Worm (Caenorhabditis elegans) whole organism, late embryonic: ENCODE results near the gene C05C10.8.

ENCODE experiments used
- C38D4.7 ChIP-seq: fragments of 200-800 bp; sonication (Bioruptor generic); optimal IDR thresholded peaks from 2 replicates; lab custom pipeline; 2018; ENCODE audit warnings: mild to moderate bottlenecking, missing genetic modification characterization, moderate library complexity, missing compliant biosample characterization
- F13H6.1 ChIP-seq: sonication (generic microtip); optimal IDR thresholded peaks from 2 replicates; lab custom pipeline; 2016; ENCODE audit warnings: missing genetic modification characterization, missing compliant biosample characterization
- K09A11.1 ChIP-seq: sonication (generic microtip); optimal IDR thresholded peaks from 2 replicates; lab custom pipeline; 2017; ENCODE audit warnings: antibody characterized with exemption, mild to moderate bottlenecking, missing genetic modification characterization, missing compliant biosample characterization; ENCODE audit not compliant: insufficient read depth
- Y22D7AL.16 ChIP-seq: sonication (generic microtip); optimal IDR thresholded peaks from 2 replicates; lab custom pipeline; 2016; ENCODE audit warnings: missing genetic modification characterization, missing compliant biosample characterization
- ahr-1 ChIP-seq: sonication (generic microtip); optimal IDR thresholded peaks from 2 replicates; lab custom pipeline; 2016; ENCODE audit warnings: missing genetic modification characterization, missing compliant biosample characterization
- ama-1 ChIP-seq: fragments of 150-350 bp; optimal IDR thresholded peaks from 2 replicates; lab custom pipeline; 2014
- ceh-18 ChIP-seq: sonication (generic microtip); optimal IDR thresholded peaks from 2 replicates; lab custom pipeline; 2016; ENCODE audit warnings: missing genetic modification characterization, missing compliant biosample characterization
- ceh-19 ChIP-seq: fragments of 200-800 bp; sonication (Bioruptor generic); optimal IDR thresholded peaks from 2 replicates; lab custom pipeline; 2018; ENCODE audit warnings: mild to moderate bottlenecking, missing genetic modification characterization, missing compliant biosample characterization
- ceh-2 ChIP-seq: sonication (generic microtip); optimal IDR thresholded peaks from 2 replicates; lab custom pipeline; 2016; ENCODE audit warnings: missing genotype, missing genetic modification characterization, missing compliant biosample characterization
- ceh-22 ChIP-seq: sonication (generic microtip); optimal IDR thresholded peaks from 2 replicates; lab custom pipeline; 2017; ENCODE audit warnings: missing biosample characterization, missing genetic modification characterization
- ceh-24 ChIP-seq: sonication (generic microtip); optimal IDR thresholded peaks from 2 replicates; lab custom pipeline; 2016; ENCODE audit warnings: mild to moderate bottlenecking, missing genetic modification characterization, missing compliant biosample characterization
- ceh-31 ChIP-seq: sonication (generic microtip); optimal IDR thresholded peaks from 2 replicates; lab custom pipeline; 2016; ENCODE audit warnings: missing genetic modification characterization, missing compliant biosample characterization
- ceh-34 ChIP-seq: sonication (generic microtip); optimal IDR thresholded peaks from 2 replicates; lab custom pipeline; 2016; ENCODE audit warnings: mild to moderate bottlenecking, missing genetic modification characterization, missing compliant biosample characterization
- ceh-45 ChIP-seq: fragments of 200-800 bp; sonication (Bioruptor generic); IDR thresholded peaks from 2 replicates; pipeline ENCODE4 v1.3.6; 2022; ENCODE audit warnings: missing genetic modification reagents, missing genetic modification characterization, missing compliant biosample characterization
- ceh-9 ChIP-seq: sonication (generic microtip); optimal IDR thresholded peaks from 2 replicates; lab custom pipeline; 2016; ENCODE audit warnings: mild to moderate bottlenecking, missing genetic modification characterization, inconsistent platforms, missing compliant biosample characterization
- che-1 ChIP-seq: sonication (generic microtip); optimal IDR thresholded peaks from 2 replicates; lab custom pipeline; 2016; ENCODE audit warnings: mild to moderate bottlenecking, missing genetic modification characterization, missing compliant biosample characterization
- dmd-4 ChIP-seq: sonication (generic microtip); optimal IDR thresholded peaks from 2 replicates; lab custom pipeline; 2016; ENCODE audit warnings: borderline replicate concordance, missing genetic modification characterization, missing compliant biosample characterization
- dve-1 ChIP-seq: sonication (generic microtip); optimal IDR thresholded peaks from 2 replicates; lab custom pipeline; 2017; ENCODE audit warnings: antibody characterized with exemption, mild to moderate bottlenecking, missing genetic modification characterization, missing compliant biosample characterization
- elt-2 ChIP-seq: sonication (generic microtip); optimal IDR thresholded peaks from 2 replicates; lab custom pipeline; 2016; ENCODE audit warnings: missing genetic modification reagents, missing genetic modification characterization, missing compliant biosample characterization
- elt-4 ChIP-seq: sonication (generic microtip); optimal IDR thresholded peaks from 2 replicates; lab custom pipeline; 2016; ENCODE audit warnings: missing genetic modification characterization, missing compliant biosample characterization
- ets-4 ChIP-seq: sonication (generic microtip); optimal IDR thresholded peaks from 2 replicates; lab custom pipeline; 2016; ENCODE audit warnings: missing genetic modification characterization, missing compliant biosample characterization
- eyg-1 ChIP-seq: sonication (generic microtip); optimal IDR thresholded peaks from 2 replicates; lab custom pipeline; 2016; ENCODE audit warnings: missing genotype, missing genetic modification characterization, missing compliant biosample characterization
- fkh-10 ChIP-seq: fragments of 150-350 bp; optimal IDR thresholded peaks from 2 replicates; lab custom pipeline; 2014; ENCODE audit warnings: missing biosample characterization, missing genetic modification reagents, missing genetic modification characterization
- gmeb-2 ChIP-seq: sonication (generic microtip); optimal IDR thresholded peaks from 2 replicates; lab custom pipeline; 2016; ENCODE audit warnings: missing genetic modification characterization, inconsistent platforms, missing compliant biosample characterization
- hlh-15 ChIP-seq: sonication (generic microtip); optimal IDR thresholded peaks from 2 replicates; lab custom pipeline; 2016; ENCODE audit warnings: missing genetic modification characterization, missing compliant biosample characterization
- hlh-30 ChIP-seq: sonication (generic microtip); optimal IDR thresholded peaks from 2 replicates; lab custom pipeline; 2017; ENCODE audit warnings: antibody characterized with exemption, missing genetic modification characterization, missing compliant biosample characterization; ENCODE audit not compliant: insufficient read depth
- hlh-6 ChIP-seq: sonication (generic microtip); optimal IDR thresholded peaks from 2 replicates; lab custom pipeline; 2016; ENCODE audit warnings: missing genotype, missing genetic modification characterization, missing compliant biosample characterization
- lim-6 ChIP-seq: sonication (generic microtip); optimal IDR thresholded peaks from 2 replicates; lab custom pipeline; 2016; ENCODE audit warnings: missing genetic modification characterization, missing compliant biosample characterization
- mec-3 ChIP-seq: sonication (generic microtip); optimal IDR thresholded peaks from 2 replicates; lab custom pipeline; 2016; ENCODE audit warnings: borderline replicate concordance, missing genetic modification characterization, missing compliant biosample characterization
- nfya-1 ChIP-seq: sonication (generic microtip); optimal IDR thresholded peaks from 2 replicates; lab custom pipeline; 2017; ENCODE audit warnings: missing genetic modification characterization, mild to moderate bottlenecking, missing compliant biosample characterization, antibody characterized with exemption, moderate library complexity
- nhr-232 ChIP-seq: sonication (generic microtip); optimal IDR thresholded peaks from 2 replicates; lab custom pipeline; 2016; ENCODE audit warnings: missing genetic modification characterization, missing compliant biosample characterization
- npax-4 ChIP-seq: sonication (generic microtip); optimal IDR thresholded peaks from 2 replicates; lab custom pipeline; 2016; ENCODE audit warnings: missing genetic modification characterization, missing compliant biosample characterization
- odd-2 ChIP-seq: sonication (generic microtip); optimal IDR thresholded peaks from 2 replicates; lab custom pipeline; 2017; ENCODE audit warnings: antibody characterized with exemption, mild to moderate bottlenecking, missing genetic modification characterization, missing compliant biosample characterization
- pat-9 ChIP-seq: fragments of 200-800 bp; sonication (Bioruptor generic); optimal IDR thresholded peaks from 2 replicates; lab custom pipeline; 2018; ENCODE audit warnings: mild to moderate bottlenecking, missing genetic modification characterization, moderate library complexity, missing compliant biosample characterization
- pha-2 ChIP-seq: sonication (generic microtip); optimal IDR thresholded peaks from 2 replicates; lab custom pipeline; 2017; ENCODE audit warnings: mild to moderate bottlenecking, missing genetic modification characterization, missing compliant biosample characterization
- pha-4 ChIP-seq: fragments of 150-350 bp; optimal IDR thresholded peaks from 2 replicates; lab custom pipeline; 2018; ENCODE audit warnings: missing biosample characterization, missing genetic modification reagents, missing genetic modification characterization
- ref-2 ChIP-seq: sonication (generic microtip); optimal IDR thresholded peaks from 2 replicates; lab custom pipeline; 2016; ENCODE audit warnings: missing genetic modification characterization, missing compliant biosample characterization
- sdc-2 ChIP-seq: sonication (generic microtip); optimal IDR thresholded peaks from 2 replicates; lab custom pipeline; 2016; ENCODE audit warnings: missing genotype, missing genetic modification characterization, missing compliant biosample characterization
- syd-9 ChIP-seq: sonication (generic microtip); optimal IDR thresholded peaks from 2 replicates; lab custom pipeline; 2016; ENCODE audit warnings: mild to moderate bottlenecking, missing genetic modification characterization, moderate library complexity, missing compliant biosample characterization
- tbx-2 ChIP-seq: sonication (generic microtip); optimal IDR thresholded peaks from 2 replicates; lab custom pipeline; 2016; ENCODE audit warnings: missing genetic modification characterization, missing compliant biosample characterization
- ttx-3 ChIP-seq: sonication (generic microtip); optimal IDR thresholded peaks from 2 replicates; lab custom pipeline; 2016; ENCODE audit warnings: missing genetic modification reagents, missing genetic modification characterization, missing compliant biosample characterization
- unc-42 ChIP-seq: sonication (generic microtip); optimal IDR thresholded peaks from 2 replicates; lab custom pipeline; 2016; ENCODE audit warnings: missing genotype, missing genetic modification characterization, missing compliant biosample characterization
- unc-55 ChIP-seq: sonication (generic microtip); optimal IDR thresholded peaks from 2 replicates; lab custom pipeline; 2017; ENCODE audit warnings: missing biosample characterization, missing genetic modification reagents, missing genetic modification characterization
- unc-86 ChIP-seq: sonication (generic microtip); optimal IDR thresholded peaks from 2 replicates; lab custom pipeline; 2016; ENCODE audit warnings: missing genetic modification characterization, missing compliant biosample characterization
- ztf-16 ChIP-seq: sonication (generic microtip); optimal IDR thresholded peaks from 2 replicates; lab custom pipeline; 2017; ENCODE audit warnings: missing genetic modification characterization, missing compliant biosample characterization

The C05C10.8 gene

ce11 chrII:9880826-9881225, 37.0 kb downstream of the C05C10.8 start, which contains the start of gene C08H9.15:
Gene C08H9.15, plus strand, starts transcription at chrII:9881193.
- TF ChIP-seq ceh-31 (tag; lab: Kevin White, UChicago) (no peak), dve-1 (tag; lab: Kevin White, UChicago) (no peak), ets-4 (tag; lab: Kevin White, UChicago) (no peak), syd-9 (tag; lab: Kevin White, UChicago) (no peak), nhr-232 (tag; lab: Kevin White, UChicago) (no peak), unc-55 (GFP tag; lab: Kevin White, UChicago) (no peak), Y22D7AL.16 (tag; lab: Kevin White, UChicago) (no peak), unc-86 (tag; lab: Kevin White, UChicago) (no peak), ceh-9 (tag; lab: Kevin White, UChicago) (no peak), ceh-19 (no peak), K09A11.1 (tag; lab: Kevin White, UChicago) (no peak), pat-9 (tag; lab: Kevin White, UChicago) (no peak), nfya-1 (tag; lab: Kevin White, UChicago) (no peak), elt-4 (tag; lab: Kevin White, UChicago) (no peak), dmd-4 (tag; lab: Kevin White, UChicago) (no peak), ceh-24 (no peak)

ce11 chrII:9879815-9880214, 38.0 kb downstream of the C05C10.8 start:
- no peak for TF ChIP-seq F13H6.1 (tag; lab: Kevin White, UChicago)
- no peak for TF ChIP-seq ref-2
- TF ChIP-seq ahr-1 (tag; lab: Kevin White, UChicago) = no peak
- TF ChIP-seq ceh-9 (tag; lab: Kevin White, UChicago) = no peak
- no peak for TF ChIP-seq ceh-22 (tag; lab: Kevin White, UChicago)
- TF ChIP-seq npax-4 (tag; lab: Kevin White, UChicago) = no peak
- TF ChIP-seq elt-2 = no peak
- TF ChIP-seq hlh-30 (tag; lab: Kevin White, UChicago) = no peak
- TF ChIP-seq sdc-2 = no peak
- TF ChIP-seq hlh-6 = no peak
- no peak for TF ChIP-seq lim-6 (tag; lab: Kevin White, UChicago)
- no peak for TF ChIP-seq ceh-45 (GFP tag; lab: Robert Waterston, UW)
- TF ChIP-seq pha-4 (tag; lab: Kevin White, UChicago) = no peak
- no peak for TF ChIP-seq odd-2 (tag; lab: Kevin White, UChicago)
- TF ChIP-seq C38D4.7 (GFP tag; lab: Kevin White, UChicago) = no peak
- TF ChIP-seq, all 69 proteins: peak for 0

ce11 chrII:9874508-9875229, 43.1 kb downstream of the C05C10.8 start, which contains the start of the genes chil-2 and ctsa-3.2:
Gene chil-2, minus strand, starts transcription at chrII:9874608.
Gene ctsa-3.2, plus strand, starts transcription at chrII:9875179.
- TF ChIP-seq ceh-22 (tag; lab: Kevin White, UChicago) = no peak
- TF ChIP-seq ztf-16 (tag; lab: Kevin White, UChicago) = no peak
- TF ChIP-seq ceh-34 = no peak
- no peak for TF ChIP-seq ceh-31 (tag; lab: Kevin White, UChicago)
- TF ChIP-seq K09A11.1 (tag; lab: Kevin White, UChicago) = no peak
- no peak for TF ChIP-seq ceh-2 (tag; lab: Kevin White, UChicago)
- no peak for TF ChIP-seq ceh-24
- no peak for TF ChIP-seq pha-2 (tag; lab: Kevin White, UChicago)
- TF ChIP-seq odd-2 (tag; lab: Kevin White, UChicago) = no peak

- TF ChIP-seq elt-2 (no peak), tbx-2 (no peak), ets-4 (tag; lab: Kevin White, UChicago) (no peak), ama-1 (lab: Kevin White, UChicago) (no peak), hlh-6 (no peak), ceh-18 (tag; lab: Kevin White, UChicago) (no peak), eyg-1 (no peak), C38D4.7 (GFP tag; lab: Kevin White, UChicago) (no peak), ref-2 (no peak), K09A11.1 (tag; lab: Kevin White, UChicago) (no peak), hlh-15 (tag; lab: Kevin White, UChicago) (no peak), mec-3 (no peak), fkh-10 (GFP tag; lab: Kevin White, UChicago) (no peak), che-1 (no peak), ttx-3 (tag; lab: Kevin White, UChicago) (no peak), gmeb-2 (tag; lab: Kevin White, UChicago) (no peak), pha-2 (tag; lab: Kevin White, UChicago) (no peak), unc-42 (no peak)
Measured at ce11 chrII:9872961-9873360, 44.8 kb downstream of the C05C10.8 start, which contains the start of gene chil-8. Gene chil-8, minus strand, starts transcription at chrII:9873061.
